Fruit fly (Drosophila melanogaster): ENCODE measurements around the gene CG14785.

Gene CG14785

DNA sequence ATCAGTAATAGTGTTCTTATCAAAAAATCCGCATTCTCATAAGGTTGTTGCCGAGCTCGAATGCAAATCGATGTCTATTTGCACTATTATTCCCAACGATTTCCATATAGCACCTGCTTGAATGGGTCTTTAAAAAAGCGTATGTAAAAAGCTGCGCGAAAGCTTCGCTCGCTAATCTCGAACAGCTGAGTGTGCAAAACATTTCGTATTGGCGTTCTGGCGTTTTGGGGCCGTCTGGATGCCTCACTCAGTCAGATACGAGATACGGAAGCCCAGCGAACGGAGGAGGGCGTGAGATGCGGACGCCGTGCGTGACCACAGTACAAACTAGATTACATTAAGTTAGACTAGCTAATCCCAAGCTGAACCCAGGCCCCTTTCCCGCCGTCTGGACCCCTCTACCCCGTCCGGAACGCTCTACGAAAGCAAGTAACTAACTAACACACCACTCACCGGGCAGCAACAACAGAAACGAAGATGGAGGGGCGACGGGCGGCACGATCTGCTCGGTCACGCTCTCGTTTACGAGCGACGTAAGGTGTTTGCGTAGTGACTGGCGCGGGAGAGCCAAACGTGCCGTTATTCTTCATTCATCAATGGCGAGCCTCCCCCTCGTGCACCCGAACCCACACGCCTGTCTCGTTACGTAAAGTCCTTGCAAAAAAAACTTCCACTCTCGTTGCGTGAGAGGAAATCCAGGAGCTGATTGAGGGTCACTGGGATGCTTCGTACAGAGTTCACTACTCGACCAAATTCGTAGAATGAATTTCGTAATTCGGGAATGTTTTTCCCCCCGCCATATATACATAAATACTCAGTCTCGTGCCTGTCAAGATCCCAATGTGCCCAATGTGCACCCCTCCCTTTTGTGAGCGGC is 9.9 kb upstream of the CG14785 start (continued):
- TF ChIP-seq GATAe (GFP tag; conservative IDR thresholded peaks at IDR 0.05) (no peak), Hr51 (GFP tag; optimal IDR thresholded peaks at IDR 0.05) (no peak), kni (GFP tag; optimal IDR thresholded peaks at IDR 0.05) (no peak), dmrt11E (tag; optimal IDR thresholded peaks at IDR 0.05) (no peak), peb (GFP tag; IDR thresholded peaks at IDR 0.05) (no peak), CG11247 (GFP tag; IDR thresholded peaks at IDR 0.05) (no peak), CG7745 (tag; optimal IDR thresholded peaks at IDR 0.05) (no peak), trh (GFP tag; optimal IDR thresholded peaks at IDR 0.05) (no peak), Camta (GFP tag; optimal IDR thresholded peaks at IDR 0.05) (no peak), Neu2 (GFP tag; optimal IDR thresholded peaks at IDR 0.05; ENCODE audit: borderline replicate concordance) (no peak), pros (GFP tag; optimal IDR thresholded peaks at IDR 0.05) (no peak), CG33213 (GFP tag; optimal IDR thresholded peaks at IDR 0.05) (no peak), lbe (GFP tag; optimal IDR thresholded peaks at IDR 0.05) (no peak), CG12744 (GFP tag; optimal IDR thresholded peaks at IDR 0.05) (no peak), CG18764 (GFP tag; optimal IDR thresholded peaks at IDR 0.05) (no peak), Dp (GFP tag; optimal IDR thresholded peaks at IDR 0.05) (no peak), lab (GFP tag; optimal IDR thresholded peaks at IDR 0.05) (no peak), CG17186 (GFP tag; optimal IDR thresholded peaks at IDR 0.05) (no peak), CG5953 (GFP tag; IDR thresholded peaks at IDR 0.05) (no peak), CG13287 (GFP tag; IDR thresholded peaks at IDR 0.05; ENCODE audit: partially characterized antibody) (peak; percentile 21), CG14965 (GFP tag; optimal IDR thresholded peaks at IDR 0.05; ENCODE audit: borderline replicate concordance) (no peak), schlank (tag; optimal IDR thresholded peaks at IDR 0.05) (no peak), salm (tag; optimal IDR thresholded peaks at IDR 0.05) (no peak), slp2 (GFP tag; optimal IDR thresholded peaks at IDR 0.05) (no peak), CG34376 (GFP tag; optimal IDR thresholded peaks at IDR 0.05) (peak; percentile 71), CG17568 (GFP tag; optimal IDR thresholded peaks at IDR 0.05) (no peak), mld (GFP tag; IDR thresholded peaks at IDR 0.05; ENCODE audit: partially characterized antibody) (no peak), Dip3 (GFP tag; optimal IDR thresholded peaks at IDR 0.05) (no peak), CG6765 (GFP tag; optimal IDR thresholded peaks at IDR 0.05) (no peak), Six4 (GFP tag; optimal IDR thresholded peaks at IDR 0.05) (no peak), CG4707 (GFP tag; optimal IDR thresholded peaks at IDR 0.05) (no peak), CG9932 (GFP tag; IDR thresholded peaks at IDR 0.05) (no peak), Jarid2 (GFP tag; optimal IDR thresholded peaks at IDR 0.05) (no peak), CG4730 (GFP tag; IDR thresholded peaks at IDR 0.05) (no peak), CG31441 (GFP tag; IDR thresholded peaks at IDR 0.05) (no peak), CG12659 (GFP tag; optimal IDR thresholded peaks at IDR 0.05) (no peak), CG17829 (tag; optimal IDR thresholded peaks at IDR 0.05) (no peak), Blimp-1 (GFP tag; optimal IDR thresholded peaks at IDR 0.05) (no peak), pita (GFP tag; optimal IDR thresholded peaks at IDR 0.05) (no peak), CG5245 (GFP tag; optimal IDR thresholded peaks at IDR 0.05) (no peak), dmrt99B (tag; optimal IDR thresholded peaks at IDR 0.05) (no peak), CG34422 (GFP tag; IDR thresholded peaks at IDR 0.05) (peak; percentile 52; the same call in 1 of the 3 replicates), CG15601 (tag; optimal IDR thresholded peaks at IDR 0.05) (no peak), zfh2 (GFP tag; optimal IDR thresholded peaks at IDR 0.05) (no peak), CG18476 (GFP tag; optimal IDR thresholded peaks at IDR 0.05) (no peak), D19B (GFP tag; optimal IDR thresholded peaks at IDR 0.05) (no peak), HmgZ (tag; optimal IDR thresholded peaks at IDR 0.05) (peak; percentile 30), Nf-YA (GFP tag; IDR thresholded peaks at IDR 0.05) (no peak), gce (GFP tag; IDR thresholded peaks at IDR 0.05) (no peak)

All from whole organism, embryonic.